Worm (Caenorhabditis elegans) whole organism, late embryonic: ENCODE results near the gene Y71H2B.11.
"Not testable (repeated sequence)": the region's sequence is repeated elsewhere in the genome, so short reads cannot be mapped to it uniquely, and the experiment has no call there.

Source experiments
- hlh-8 ChIP-seq: sonication (generic microtip); optimal IDR thresholded peaks from 2 replicates; lab custom pipeline; 2016; ENCODE audit warnings: missing genotype, missing genetic modification characterization, missing compliant biosample characterization
- pag-3 ChIP-seq: sonication (generic microtip); optimal IDR thresholded peaks from 2 replicates; lab custom pipeline; 2016; ENCODE audit warnings: missing compliant biosample characterization, missing genetic modification characterization, borderline replicate concordance
- tbx-2 ChIP-seq: sonication (generic microtip); optimal IDR thresholded peaks from 2 replicates; lab custom pipeline; 2016; ENCODE audit warnings: missing genetic modification characterization, missing compliant biosample characterization

DNA sequence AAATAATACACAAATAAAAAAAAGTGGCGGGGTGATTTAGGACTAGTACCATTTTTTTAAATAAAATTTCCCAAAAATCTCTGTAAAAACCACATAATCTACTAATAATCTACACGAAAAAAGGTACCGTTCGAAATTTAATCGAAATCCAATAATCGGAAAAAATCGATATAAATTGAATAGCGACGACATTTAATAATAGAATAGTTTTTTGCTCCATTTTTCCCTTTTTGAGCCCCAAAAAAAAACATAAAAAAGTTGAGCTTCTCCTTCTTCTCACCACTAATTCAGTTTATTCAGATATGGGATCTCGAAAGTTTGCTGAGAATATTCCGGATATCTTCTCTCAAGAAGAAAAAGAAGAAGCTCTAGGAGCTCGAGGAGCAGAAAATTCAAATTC is 3.9 kb downstream of the Y71H2B.11 start, which contains the start of gene Y71H2B.5:
- not testable (repeated sequence) for TF ChIP-seq pag-3 (tag; lab: Kevin White, UChicago); tbx-2; hlh-8
